Fruit fly (Drosophila melanogaster): ENCODE results near the gene Ir75b.

DNA sequence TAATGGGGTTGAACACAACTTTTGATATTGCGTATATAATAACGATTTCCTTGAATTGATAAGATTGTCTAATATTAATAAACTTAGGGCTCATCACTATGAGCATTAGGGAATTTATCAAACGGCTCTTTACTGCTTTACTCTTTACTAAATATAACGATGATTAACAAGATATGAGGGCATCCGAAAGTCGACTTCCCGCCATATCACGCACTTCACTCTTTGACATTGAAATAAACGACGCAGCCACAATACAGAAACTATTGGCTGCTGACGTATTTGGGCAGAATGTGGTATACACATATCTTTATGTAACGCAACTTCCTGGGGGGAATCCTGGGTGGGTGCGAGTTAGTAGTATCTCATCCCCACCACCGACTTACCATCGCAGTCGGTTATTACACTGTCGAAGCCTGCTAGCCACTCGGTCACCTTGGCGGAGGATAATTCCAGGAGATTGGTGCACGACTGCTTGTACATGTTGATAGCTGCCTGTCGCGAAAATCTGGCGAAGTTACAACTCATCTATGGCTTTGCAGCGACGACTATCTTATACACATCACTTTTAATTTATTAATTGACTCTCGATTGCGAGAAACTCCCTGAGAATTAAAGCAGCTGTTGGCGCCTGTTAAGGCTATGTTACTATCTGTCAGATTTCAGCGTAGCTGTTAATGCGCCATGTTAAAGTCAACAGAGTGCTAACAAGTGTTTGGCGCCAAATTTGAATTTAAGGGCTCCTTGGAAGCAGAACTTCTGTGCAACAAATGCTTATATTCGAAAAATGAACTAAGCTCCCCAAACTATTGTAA is 23.1 kb upstream of the Ir75b start, which contains the start of gene CG5567:
- TF ChIP-seq CG14655 (GFP tag; optimal IDR thresholded peaks at IDR 0.05), result no peak
- TF ChIP-seq CG17806 (tag; optimal IDR thresholded peaks at IDR 0.05), result peak; percentile 10
- TF ChIP-seq CG8301 (tag; optimal IDR thresholded peaks at IDR 0.05), result no peak
- no peak for TF ChIP-seq CG9948 (tag; optimal IDR thresholded peaks at IDR 0.05)
- no peak for TF ChIP-seq CG15710 (tag; optimal IDR thresholded peaks at IDR 0.05)
- TF ChIP-seq fd96Ca (GFP tag; IDR thresholded peaks at IDR 0.05), result 0 out of 3 replicates have a peak, but pooled peaks have one; percentile 17
- peak; percentile 38 for TF ChIP-seq EcR (GFP tag; optimal IDR thresholded peaks at IDR 0.05)
- TF ChIP-seq Pif1B (GFP tag; optimal IDR thresholded peaks at IDR 0.05), result no peak
- TF ChIP-seq D1 (tag; optimal IDR thresholded peaks at IDR 0.05), result no peak
- TF ChIP-seq Pif1A (GFP tag; optimal IDR thresholded peaks at IDR 0.05), result no peak
- TF ChIP-seq CG4496 (GFP tag; IDR thresholded peaks at IDR 0.05), result no peak; the same call in 2 of the 3 replicates

All from whole organism, pupa.